Worm (Caenorhabditis elegans): ENCODE data around the gene exp-1.

DNA sequence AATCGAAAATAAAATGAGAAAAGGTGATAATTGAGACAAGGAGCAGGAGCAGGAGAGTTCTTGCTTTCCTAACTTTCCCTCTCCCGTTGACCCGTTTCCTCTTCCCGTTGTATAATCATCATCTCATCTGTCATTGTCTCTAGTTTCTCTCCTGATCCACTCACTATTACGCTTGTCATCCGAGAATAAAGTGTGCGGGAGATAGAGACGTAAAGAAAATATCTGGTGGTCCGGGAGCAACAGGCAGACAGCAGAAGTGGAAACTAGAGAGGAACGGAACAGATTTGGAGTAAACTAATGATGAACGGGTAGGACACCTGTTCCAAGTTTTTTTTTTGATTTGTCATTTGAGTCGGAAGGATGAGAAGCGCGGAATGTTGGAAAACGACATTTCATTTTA, 9.3 kb upstream of the exp-1 start:
- no peak for TF ChIP-seq F37D6.2 (tag; optimal IDR thresholded peaks at IDR 0.05)
- no peak for TF ChIP-seq nhr-11 (tag; optimal IDR thresholded peaks at IDR 0.05)
- TF ChIP-seq aly-2 (tag; optimal IDR thresholded peaks at IDR 0.05) = no peak

Measured in whole organism, L4 larva.